Worm (Caenorhabditis elegans) whole organism, mixed stage, embryonic: ENCODE data around the gene F13H8.8.

Experiments
- blmp-1 ChIP-seq: fragments of 150-350 bp; optimal IDR thresholded peaks from 2 replicates; lab custom pipeline; 2014; ENCODE audit warnings: missing biosample characterization, missing genetic modification characterization
- lin-13 ChIP-seq: fragments of 150-350 bp; optimal IDR thresholded peaks from 2 replicates; lab custom pipeline; 2014; ENCODE audit warnings: missing biosample characterization, missing genetic modification characterization
- nhr-12 ChIP-seq: fragments of 150-350 bp; optimal IDR thresholded peaks from 2 replicates; lab custom pipeline; 2014; ENCODE audit warnings: missing biosample characterization, missing genetic modification characterization
- sem-2 ChIP-seq: fragments of 200-800 bp; sonication (Bioruptor generic); optimal IDR thresholded peaks from 2 replicates; lab custom pipeline; 2018; ENCODE audit warnings: mild to moderate bottlenecking, missing genetic modification characterization, missing compliant biosample characterization
- unc-62 ChIP-seq: fragments of 150-350 bp; optimal IDR thresholded peaks from 2 replicates; lab custom pipeline; 2014; ENCODE audit warnings: missing biosample characterization, missing genetic modification reagents, missing genetic modification characterization
- zip-8 ChIP-seq: fragments of 150-350 bp; optimal IDR thresholded peaks from 2 replicates; lab custom pipeline; 2014; ENCODE audit warnings: missing biosample characterization, missing genetic modification characterization

DNA sequence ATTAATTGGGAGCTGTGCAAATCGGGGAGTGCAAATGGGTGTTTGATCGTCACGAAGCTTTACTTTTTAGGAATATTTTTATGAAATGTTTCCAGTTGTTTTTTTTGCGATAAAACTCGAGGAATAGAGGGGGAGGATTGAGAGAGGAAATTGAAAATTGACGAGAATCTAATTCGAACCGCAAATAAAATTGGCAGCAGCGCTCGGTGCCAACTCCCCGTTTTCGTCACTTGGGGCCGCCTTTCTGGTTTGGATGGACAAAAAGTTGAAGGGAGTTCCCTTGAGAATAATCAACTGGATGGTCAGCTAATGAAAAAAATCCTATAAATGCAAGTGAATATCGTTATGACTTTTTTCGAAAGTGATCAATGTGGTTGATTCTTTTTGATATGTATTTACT is 37.8 kb downstream of the F13H8.8 start:
- TF ChIP-seq zip-8 (tag; lab: Kevin White, UChicago) (no peak), unc-62 (GFP tag; lab: Kevin White, UChicago) (no peak), sem-2 (GFP tag; lab: Kevin White, UChicago) (no peak), nhr-12 (tag; lab: Kevin White, UChicago) (no peak), blmp-1 (tag; lab: Kevin White, UChicago) (no peak), lin-13 (no peak)
